Fruit fly (Drosophila melanogaster): ENCODE results near the gene mRpL48.

dm6 chr2L:1706961-1707360, 3.3 kb upstream of the mRpL48 start:
- no peak for TF ChIP-seq CG8478 (optimal IDR thresholded peaks at IDR 0.05)
- no peak for TF ChIP-seq CTCF (optimal IDR thresholded peaks at IDR 0.05)

Data from S2 (cell line).